Fruit fly (Drosophila melanogaster): ENCODE measurements around the gene gnu.

dm6 chr3L:14801854-14802616 is 1.1 kb downstream of the gnu start, which contains the start of gene NHP2:
- no peak for TF ChIP-seq CG5204 (GFP tag; optimal IDR thresholded peaks at IDR 0.05)
- TF ChIP-seq Clk (GFP tag; optimal IDR thresholded peaks at IDR 0.05) = no peak
- TF ChIP-seq CG7101 (tag; optimal IDR thresholded peaks at IDR 0.05) = peak; percentile 72
- TF ChIP-seq pad (GFP tag; optimal IDR thresholded peaks at IDR 0.05) = peak; percentile 4
- TF ChIP-seq kay (GFP tag; ENCODE audit: borderline replicate concordance) = no peak
- TF ChIP-seq CG7045 (GFP tag; optimal IDR thresholded peaks at IDR 0.05) = peak; percentile 67
- TF ChIP-seq CG12768 (GFP tag; optimal IDR thresholded peaks at IDR 0.05) = peak; percentile 52

Measured in whole organism, adult.